Fruit fly (Drosophila melanogaster) whole organism, wandering third instar larva: ENCODE data around the gene Atet.

ENCODE experiments used
- Jra ChIP-seq: sonication (Bioruptor generic); optimal IDR thresholded peaks from 2 replicates; lab custom pipeline; 2016; ENCODE audit warnings: missing biosample characterization, missing genetic modification characterization
- br ChIP-seq: fragments of 200-800 bp; sonication (Bioruptor generic); optimal IDR thresholded peaks from 2 replicates; lab custom pipeline; 2016; ENCODE audit warnings: missing biosample characterization, missing genetic modification characterization
- fru ChIP-seq: fragments of 200-800 bp; sonication (Bioruptor generic); optimal IDR thresholded peaks from 3 replicates; lab custom pipeline; 2016; ENCODE audit warnings: missing biosample characterization, mild to moderate bottlenecking, missing genetic modification characterization
- pan ChIP-seq: fragments of >200 bp; optimal IDR thresholded peaks from 2 replicates; lab custom pipeline; 2017

dm6 chr2L:4377747-4378146, 44.0 kb downstream of the Atet start:
- TF ChIP-seq Jra (GFP tag; lab: Kevin White, UChicago) (no peak), fru (no peak), pan (lab: Kevin White, UChicago) (no peak), br (no peak)
